Fruit fly (Drosophila melanogaster): ENCODE data around the gene Kcmf1.

Kcmf1 gene

dm6 chr3R:9055119-9056105, 40.7 kb upstream of the Kcmf1 start (continued):
- TF ChIP-seq Eip74EF (GFP tag; optimal IDR thresholded peaks at IDR 0.05) = peak in 1 of 2 experiments; percentile 95
- TF ChIP-seq CG7786 (GFP tag; optimal IDR thresholded peaks at IDR 0.05) = peak; percentile 80
- TF ChIP-seq lab (GFP tag; optimal IDR thresholded peaks at IDR 0.05) = peak; percentile 97
- TF ChIP-seq ftz-f1 (GFP tag; optimal IDR thresholded peaks at IDR 0.05) = no peak
- peak; percentile 75 for TF ChIP-seq CG9609 (GFP tag; optimal IDR thresholded peaks at IDR 0.05)
- TF ChIP-seq CG4707 (GFP tag; optimal IDR thresholded peaks at IDR 0.05) = peak; percentile 84
- TF ChIP-seq Stat92E (GFP tag; optimal IDR thresholded peaks at IDR 0.05) = peak in 1 of 3 experiments; percentile 29
- TF ChIP-seq CG4404 (GFP tag; IDR thresholded peaks at IDR 0.05) = no peak
- TF ChIP-seq CG13424 (tag; optimal IDR thresholded peaks at IDR 0.05) = peak; percentile 94
- no peak for TF ChIP-seq CG31441 (GFP tag; IDR thresholded peaks at IDR 0.05)
- no peak for TF ChIP-seq Neu2 (GFP tag; optimal IDR thresholded peaks at IDR 0.05; ENCODE audit: borderline replicate concordance)
- TF ChIP-seq sqz (GFP tag; optimal IDR thresholded peaks at IDR 0.05) = peak; percentile 91
- peak; percentile 60 for TF ChIP-seq emc (GFP tag; optimal IDR thresholded peaks at IDR 0.05)
- no peak for TF ChIP-seq gcm2 (GFP tag; optimal IDR thresholded peaks at IDR 0.05)
- no peak for TF ChIP-seq ci (GFP tag; IDR thresholded peaks at IDR 0.05)
- TF ChIP-seq maf-S (GFP tag; optimal IDR thresholded peaks at IDR 0.05) = peak; percentile 64
- TF ChIP-seq Nf-YB (GFP tag; optimal IDR thresholded peaks at IDR 0.05) = peak; percentile 83
- peak; percentile 88 for TF ChIP-seq salm (tag; optimal IDR thresholded peaks at IDR 0.05)
- no peak for TF ChIP-seq da (GFP tag; optimal IDR thresholded peaks at IDR 0.05)
- peak; percentile 80 for TF ChIP-seq CG10431 (GFP tag; optimal IDR thresholded peaks at IDR 0.05)
- TF ChIP-seq CG3065 (GFP tag; optimal IDR thresholded peaks at IDR 0.05) = peak; percentile 86
- peak; percentile 86 for TF ChIP-seq CG8359 (GFP tag; optimal IDR thresholded peaks at IDR 0.05; ENCODE audit: borderline replicate concordance)
- peak; percentile 80 for TF ChIP-seq CG33213 (GFP tag; optimal IDR thresholded peaks at IDR 0.05)
- TF ChIP-seq Sry-β (GFP tag; optimal IDR thresholded peaks at IDR 0.05) = peak; percentile 30
- TF ChIP-seq CG17361 (GFP tag; IDR thresholded peaks at IDR 0.05) = no peak
- TF ChIP-seq tna (GFP tag; IDR thresholded peaks at IDR 0.05; ENCODE audit: partially characterized antibody) = no peak
- peak; percentile 3 for TF ChIP-seq Elba2 (GFP tag; optimal IDR thresholded peaks at IDR 0.05)
- peak; percentile 79 for TF ChIP-seq CG9876 (GFP tag; optimal IDR thresholded peaks at IDR 0.05)
- TF ChIP-seq D19A (tag; optimal IDR thresholded peaks at IDR 0.05) = peak; percentile 96
- peak; percentile 59 for TF ChIP-seq kni (GFP tag; optimal IDR thresholded peaks at IDR 0.05)
- peak; percentile 84 for TF ChIP-seq sd (tag; optimal IDR thresholded peaks at IDR 0.05)
- TF ChIP-seq CG18011 (GFP tag; optimal IDR thresholded peaks at IDR 0.05) = peak; percentile 79
- no peak for TF ChIP-seq knrl (GFP tag; IDR thresholded peaks at IDR 0.05; ENCODE audit: partially characterized antibody)
- TF ChIP-seq ham (GFP tag; IDR thresholded peaks at IDR 0.05) = no peak
- TF ChIP-seq CG10209 (GFP tag; optimal IDR thresholded peaks at IDR 0.05) = peak; percentile 91
- TF ChIP-seq onecut (GFP tag; IDR thresholded peaks at IDR 0.05) = peak; percentile 81
- peak; percentile 73 for TF ChIP-seq HLH54F (GFP tag; optimal IDR thresholded peaks at IDR 0.05)
- TF ChIP-seq vvl (GFP tag; IDR thresholded peaks at IDR 0.05) = no peak
- no peak for TF ChIP-seq otp (GFP tag; IDR thresholded peaks at IDR 0.05)
- peak; percentile 22 for TF ChIP-seq abd-A (tag; optimal IDR thresholded peaks at IDR 0.05)
- TF ChIP-seq CG6254 (GFP tag; optimal IDR thresholded peaks at IDR 0.05) = peak; percentile 87
- peak; percentile 93 for TF ChIP-seq CG13624 (GFP tag; optimal IDR thresholded peaks at IDR 0.05)
- peak; percentile 95 for TF ChIP-seq CG2712 (tag; optimal IDR thresholded peaks at IDR 0.05)
- no peak for TF ChIP-seq h (optimal IDR thresholded peaks at IDR 0.05)
- TF ChIP-seq CG14710 (tag; optimal IDR thresholded peaks at IDR 0.05) = peak; percentile 91
- TF ChIP-seq CG34376 (GFP tag; optimal IDR thresholded peaks at IDR 0.05) = peak; percentile 85
- TF ChIP-seq trem (tag; optimal IDR thresholded peaks at IDR 0.05) = peak; percentile 90
